Worm (Caenorhabditis elegans): Measurements from ENCODE around the gene ZK632.2.

The ZK632.2 gene

DNA sequence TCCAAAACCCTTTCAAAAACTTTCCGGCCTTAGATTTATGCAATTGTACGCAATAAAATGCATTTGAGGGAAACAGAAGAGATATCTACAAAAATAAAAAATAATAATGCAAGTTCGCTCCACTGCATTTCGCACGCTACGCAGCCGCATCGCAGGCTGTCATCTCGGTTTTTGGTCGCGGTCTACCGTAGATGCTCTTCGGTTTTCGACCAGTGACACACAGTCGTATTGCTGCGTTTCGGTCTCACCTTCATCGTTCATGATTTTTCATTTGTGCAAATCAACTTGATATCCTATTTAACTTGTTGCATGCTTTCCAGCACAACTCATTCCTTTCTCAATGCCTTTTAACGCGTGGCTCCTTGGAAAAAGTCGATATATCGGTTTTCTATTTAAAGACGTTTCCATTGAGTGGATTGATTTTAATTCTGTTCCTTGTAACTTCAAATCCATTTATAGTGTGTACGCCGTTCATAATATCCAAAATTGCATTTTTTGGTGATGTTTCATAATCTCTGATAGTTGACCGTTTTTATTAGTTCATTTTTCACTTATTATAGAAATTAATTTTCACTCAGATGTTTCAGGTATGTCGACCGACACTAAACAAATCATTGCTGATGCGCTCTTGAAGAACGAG is 18.1 kb upstream of the ZK632.2 start, which contains the start of gene vha-1 (continued):
- TF ChIP-seq aly-2 (tag; optimal IDR thresholded peaks at IDR 0.05) = no peak
- TF ChIP-seq dmd-9 (GFP tag; IDR thresholded peaks at IDR 0.05) = no peak
- TF ChIP-seq dve-1 (tag; optimal IDR thresholded peaks at IDR 0.05; ENCODE audit: insufficient read depth) = peak; percentile 94
- TF ChIP-seq ceh-62 (tag; optimal IDR thresholded peaks at IDR 0.05) = no peak
- no peak for TF ChIP-seq F10B5.3 (tag; optimal IDR thresholded peaks at IDR 0.05)
- no peak for TF ChIP-seq zfp-3 (GFP tag; conservative IDR thresholded peaks at IDR 0.05)
- no peak for TF ChIP-seq F49E8.2 (tag; optimal IDR thresholded peaks at IDR 0.05; ENCODE audit: borderline replicate concordance)
- peak; percentile 64 for TF ChIP-seq spr-1 (tag; optimal IDR thresholded peaks at IDR 0.05)
- TF ChIP-seq dmd-6 (GFP tag; IDR thresholded peaks at IDR 0.05) = peak; percentile 93
- TF ChIP-seq Y5F2A.4 (GFP tag; optimal IDR thresholded peaks at IDR 0.05) = no peak
- peak; percentile 40 for TF ChIP-seq lin-15B (tag; optimal IDR thresholded peaks at IDR 0.05)
- no peak for TF ChIP-seq gei-8 (GFP tag; optimal IDR thresholded peaks at IDR 0.05)
- TF ChIP-seq nhr-6 (tag; optimal IDR thresholded peaks at IDR 0.05) = peak; percentile 89
- TF ChIP-seq set-16 (GFP tag; IDR thresholded peaks at IDR 0.05) = no peak
- no peak for TF ChIP-seq lin-39 (tag; optimal IDR thresholded peaks at IDR 0.05)
- peak; percentile 42; the same call in 1 of the 2 replicates for TF ChIP-seq ceh-44 (GFP tag; IDR thresholded peaks at IDR 0.05)
- TF ChIP-seq Y75B8A.6 (GFP tag; IDR thresholded peaks at IDR 0.05) = no peak
- no peak for TF ChIP-seq lim-7 (GFP tag; IDR thresholded peaks at IDR 0.05)
- TF ChIP-seq hlh-30 (tag; optimal IDR thresholded peaks at IDR 0.05; ENCODE audit: insufficient read depth) = peak; percentile 70
- TF ChIP-seq pqm-1 (tag; optimal IDR thresholded peaks at IDR 0.05) = peak; percentile 75
- peak; percentile 78 for TF ChIP-seq nhr-10 (tag; optimal IDR thresholded peaks at IDR 0.05)
- TF ChIP-seq nhr-237 (tag; optimal IDR thresholded peaks at IDR 0.05) = no peak
- TF ChIP-seq mes-2 (tag; optimal IDR thresholded peaks at IDR 0.05; ENCODE audit: poor library complexity, severe bottlenecking) = peak; percentile 91
- TF ChIP-seq php-3 (GFP tag; IDR thresholded peaks at IDR 0.05) = no peak
- TF ChIP-seq mdl-1 (tag; optimal IDR thresholded peaks at IDR 0.05) = peak; percentile 4 to 70
- no peak for TF ChIP-seq egl-27 (tag; optimal IDR thresholded peaks at IDR 0.05)
- peak; percentile 48 for TF ChIP-seq aha-1 (tag)
- TF ChIP-seq nhr-28 (tag; optimal IDR thresholded peaks at IDR 0.05) = peak; percentile 92
- TF ChIP-seq zip-2 (tag; optimal IDR thresholded peaks at IDR 0.05) = no peak
- TF ChIP-seq skn-1 (tag; optimal IDR thresholded peaks at IDR 0.05) = peak; percentile 4
- no peak for TF ChIP-seq mxl-2 (GFP tag; conservative IDR thresholded peaks at IDR 0.05)
- TF ChIP-seq nhr-102 (tag; optimal IDR thresholded peaks at IDR 0.05) = peak; percentile 63
- TF ChIP-seq dpl-1 (GFP tag; optimal IDR thresholded peaks at IDR 0.05) = peak; percentile 74
- TF ChIP-seq lin-29 (GFP tag; IDR thresholded peaks at IDR 0.05) = no peak
- TF ChIP-seq attf-4 (tag; optimal IDR thresholded peaks at IDR 0.05) = no peak

DNA sequence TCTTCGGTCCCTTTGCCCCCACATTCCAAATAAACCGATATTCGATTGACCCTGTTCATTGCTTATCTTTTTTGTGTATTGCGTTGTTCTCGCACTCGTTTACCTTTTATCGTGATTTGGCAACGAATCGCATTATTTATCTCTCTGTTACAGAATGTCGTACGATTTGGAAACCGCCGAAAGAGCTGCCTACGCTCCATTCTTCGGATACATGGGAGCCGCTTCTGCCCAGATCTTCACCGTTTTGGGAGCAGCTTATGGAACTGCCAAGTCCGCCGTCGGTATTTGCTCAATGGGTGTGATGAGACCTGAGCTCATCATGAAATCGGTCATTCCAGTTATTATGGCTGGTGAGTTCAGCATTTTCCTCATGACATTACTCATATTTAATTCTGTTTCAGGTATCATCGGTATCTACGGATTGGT is 16.9 kb upstream of the ZK632.2 start, which contains the start of gene vha-2:
vha-2 (plus strand) TSS at position 154 of the 426 bp plus-strand sequence.
- TF ChIP-seq unc-62 (GFP tag; optimal IDR thresholded peaks at IDR 0.05 in 1 of 2) (peak in 1 of 2 experiments; percentile 91), unc-62 (tag; optimal IDR thresholded peaks at IDR 0.05) (no peak), egl-43 (GFP tag; IDR thresholded peaks at IDR 0.05) (0 out of 2 replicates have a peak, but pooled peaks have one; percentile 47), ama-1 (optimal IDR thresholded peaks at IDR 0.05) (peak; percentile 90), dve-1 (tag; optimal IDR thresholded peaks at IDR 0.05; ENCODE audit: insufficient read depth) (peak; percentile 31), nhr-111 (GFP tag; optimal IDR thresholded peaks at IDR 0.05) (peak; percentile 42), madf-9 (GFP tag; conservative IDR thresholded peaks at IDR 0.05) (peak; percentile 49; the same call in 1 of the 2 replicates), pha-4 (GFP tag; IDR thresholded peaks at IDR 0.05) (peak; percentile 38), pha-4 (tag; optimal IDR thresholded peaks at IDR 0.05) (no peak), mxl-3 (GFP tag; optimal IDR thresholded peaks at IDR 0.05) (no peak), nhr-77 (tag; optimal IDR thresholded peaks at IDR 0.05) (no peak), spr-1 (tag; optimal IDR thresholded peaks at IDR 0.05) (peak; percentile 39), tra-1 (GFP tag; IDR thresholded peaks at IDR 0.05) (peak; percentile 26; the same call in 1 of the 2 replicates), rbr-2 (tag; optimal IDR thresholded peaks at IDR 0.05) (no peak), nhr-102 (tag; optimal IDR thresholded peaks at IDR 0.05) (peak; percentile 12), madf-5 (GFP tag; IDR thresholded peaks at IDR 0.05) (0 out of 4 replicates have a peak, but pooled peaks of 1 of the 2 experiments have one; percentile 34), arid-1 (GFP tag; conservative IDR thresholded peaks at IDR 0.05) (peak; percentile 49), daf-8 (GFP tag; IDR thresholded peaks at IDR 0.05) (0 out of 2 replicates have a peak, but pooled peaks have one; percentile 10), lin-38 (GFP tag; IDR thresholded peaks at IDR 0.05) (peak; percentile 77), F49E8.2 (tag; optimal IDR thresholded peaks at IDR 0.05; ENCODE audit: borderline replicate concordance) (peak; percentile 40)

Measured in whole organism, L4 larva.